Worm (Caenorhabditis elegans) whole organism, L1 larva: ENCODE results near the gene Y59A8A.8.
"Not testable (repeated sequence)": the region's sequence is repeated elsewhere in the genome, so short reads cannot be mapped to it uniquely, and the experiment has no call there.

ENCODE experiments used
- C16A3.4 ChIP-seq: fragments of 150-350 bp; optimal IDR thresholded peaks from 2 replicates; lab custom pipeline; 2014; ENCODE audit warnings: missing biosample characterization, missing genetic modification characterization
- C34B4.2 ChIP-seq: sonication (generic microtip); optimal IDR thresholded peaks from 2 replicates; lab custom pipeline; 2017; ENCODE audit warnings: mild to moderate bottlenecking, missing genetic modification characterization, missing compliant biosample characterization
- blmp-1 ChIP-seq: fragments of 150-350 bp; optimal IDR thresholded peaks from 2 replicates; lab custom pipeline; 2014; ENCODE audit warnings: missing biosample characterization, missing genetic modification characterization
- ceh-8 ChIP-seq: fragments of 200-800 bp; sonication (Bioruptor generic); optimal IDR thresholded peaks from 2 replicates; lab custom pipeline; 2018; ENCODE audit warnings: mild to moderate bottlenecking, missing genetic modification characterization, moderate library complexity, missing compliant biosample characterization
- ceh-90 ChIP-seq: sonication (generic microtip); optimal IDR thresholded peaks from 2 replicates; lab custom pipeline; 2016; ENCODE audit warnings: missing genetic modification characterization, missing compliant biosample characterization
- dpl-1 ChIP-seq, 3 experiments: fragments of 150-350 bp in 2 of 3; sonication (generic microtip) in 1 of 3; optimal IDR thresholded peaks; 2 replicates each; lab custom pipeline; 2014 to 2017; ENCODE audit warnings: missing biosample characterization in 3 of 3, missing genetic modification characterization in 3 of 3, missing genetic modification reagents in 3 of 3
- dsc-1 ChIP-seq: sonication (generic microtip); optimal IDR thresholded peaks from 2 replicates; lab custom pipeline; 2016; ENCODE audit warnings: mild to moderate bottlenecking, missing genetic modification characterization, missing compliant biosample characterization
- egl-13 ChIP-seq: sonication (generic microtip); optimal IDR thresholded peaks from 2 replicates; lab custom pipeline; 2016; ENCODE audit warnings: missing genotype, missing genetic modification reagents, missing genetic modification characterization, missing compliant biosample characterization
- elt-2 ChIP-seq: sonication (generic microtip); optimal IDR thresholded peaks from 2 replicates; lab custom pipeline; 2016; ENCODE audit warnings: missing genetic modification characterization, mild to moderate bottlenecking, inconsistent platforms, missing compliant biosample characterization, missing genetic modification reagents
- elt-3 ChIP-seq, 6 experiments: fragments of 150-350 bp in 1 of 6; sonication (generic microtip); optimal IDR thresholded peaks; 2 replicates each; lab custom pipeline; 2017 to 2018; ENCODE audit warnings: missing biosample characterization in 6 of 6, missing genetic modification characterization in 6 of 6, inconsistent platforms in 1 of 6
- fos-1 ChIP-seq: fragments of 150-350 bp; optimal IDR thresholded peaks from 2 replicates; lab custom pipeline; 2014; ENCODE audit warnings: missing biosample characterization, missing genetic modification characterization
- hlh-17 ChIP-seq: fragments of 200-800 bp; sonication (Bioruptor generic); optimal IDR thresholded peaks from 2 replicates; lab custom pipeline; 2018; ENCODE audit warnings: missing genetic modification characterization, mild to moderate bottlenecking, missing compliant biosample characterization, moderate library complexity, borderline replicate concordance
- irx-1 ChIP-seq: sonication (generic microtip); optimal IDR thresholded peaks from 2 replicates; lab custom pipeline; 2016; ENCODE audit warnings: missing genetic modification characterization, missing compliant biosample characterization
- lin-13 ChIP-seq: fragments of 150-350 bp; optimal IDR thresholded peaks from 2 replicates; lab custom pipeline; 2014; ENCODE audit warnings: missing biosample characterization, missing genetic modification reagents, missing genetic modification characterization
- lin-14 ChIP-seq: fragments of 200-800 bp; sonication (Bioruptor generic); optimal IDR thresholded peaks from 2 replicates; lab custom pipeline; 2018; ENCODE audit warnings: mild to moderate bottlenecking, missing genetic modification characterization, moderate library complexity, missing compliant biosample characterization
- lin-15B ChIP-seq: fragments of 150-350 bp; sonication (generic microtip); optimal IDR thresholded peaks from 3 replicates; lab custom pipeline; 2014; ENCODE audit warnings: missing biosample characterization, missing genetic modification characterization
- lin-39 ChIP-seq: fragments of 150-350 bp; optimal IDR thresholded peaks from 2 replicates; lab custom pipeline; 2014; ENCODE audit warnings: missing biosample characterization, missing genetic modification reagents, missing genetic modification characterization
- lir-3 ChIP-seq: sonication (generic microtip); optimal IDR thresholded peaks from 2 replicates; lab custom pipeline; 2016; ENCODE audit warnings: mild to moderate bottlenecking, missing genetic modification characterization, moderate library complexity, missing compliant biosample characterization; ENCODE audit not compliant: poor library complexity
- nhr-47 ChIP-seq: sonication (generic microtip); optimal IDR thresholded peaks from 2 replicates; lab custom pipeline; 2016; ENCODE audit warnings: mild to moderate bottlenecking, missing genetic modification characterization, moderate library complexity, missing compliant biosample characterization
- nhr-90 ChIP-seq: sonication (generic microtip); optimal IDR thresholded peaks from 2 replicates; lab custom pipeline; 2016; ENCODE audit warnings: mild to moderate bottlenecking, missing genetic modification characterization, missing compliant biosample characterization; ENCODE audit not compliant: poor library complexity
- pqm-1 ChIP-seq: sonication (generic microtip); optimal IDR thresholded peaks from 3 replicates; lab custom pipeline; 2017; ENCODE audit warnings: missing biosample characterization, missing genetic modification characterization
- snu-23 ChIP-seq: sonication (generic microtip); optimal IDR thresholded peaks from 2 replicates; lab custom pipeline; 2016; ENCODE audit warnings: missing genetic modification characterization, missing compliant biosample characterization
- sptf-1 ChIP-seq: fragments of 150-350 bp; optimal IDR thresholded peaks from 2 replicates; lab custom pipeline; 2014; ENCODE audit warnings: missing biosample characterization, missing genetic modification characterization
- tlp-1 ChIP-seq: fragments of 150-350 bp; optimal IDR thresholded peaks from 2 replicates; lab custom pipeline; 2014; ENCODE audit warnings: missing biosample characterization, missing genetic modification characterization
- unc-86 ChIP-seq: sonication (generic microtip); optimal IDR thresholded peaks from 2 replicates; lab custom pipeline; 2016; ENCODE audit warnings: missing genetic modification characterization, missing compliant biosample characterization
- xbp-1 ChIP-seq: sonication (generic microtip); optimal IDR thresholded peaks from 2 replicates; lab custom pipeline; 2016; ENCODE audit warnings: missing genetic modification characterization, missing compliant biosample characterization
- zip-4 ChIP-seq: fragments of 200-800 bp; sonication (Bioruptor generic); optimal IDR thresholded peaks from 2 replicates; lab custom pipeline; 2018; ENCODE audit warnings: mild to moderate bottlenecking, missing genetic modification characterization, moderate library complexity, missing compliant biosample characterization
- ztf-4 ChIP-seq: fragments of 150-350 bp; optimal IDR thresholded peaks from 2 replicates; lab custom pipeline; 2014; ENCODE audit warnings: missing biosample characterization, missing genetic modification characterization

Y59A8A.8 gene

ce11 chrV:17888939-17889338 is 23.5 kb downstream of the Y59A8A.8 start, which contains the start of gene C06H5.6:
TSS of gene C06H5.6 (minus strand) at chrV:17888984.
- TF ChIP-seq elt-2 (tag; lab: Kevin White, UChicago): peak; percentile 12
- no peak for TF ChIP-seq sptf-1 (tag; lab: Kevin White, UChicago)
- no peak for TF ChIP-seq tlp-1 (tag; lab: Kevin White, UChicago)
- TF ChIP-seq xbp-1 (tag; lab: Kevin White, UChicago): no peak
- TF ChIP-seq dpl-1 (GFP tag; optimal IDR thresholded peaks at IDR 0.05; lab: Kevin White, UChicago): no peak

ce11 chrV:17891317-17891716 is 25.9 kb downstream of the Y59A8A.8 start:
- no peak for TF ChIP-seq hlh-17 (GFP tag; lab: Kevin White, UChicago)
- TF ChIP-seq lin-14 (GFP tag; lab: Kevin White, UChicago): no peak
- TF ChIP-seq fos-1 (tag; lab: Kevin White, UChicago): no peak
- TF ChIP-seq nhr-90 (tag; lab: Kevin White, UChicago): no peak
- TF ChIP-seq snu-23 (GFP tag; lab: Kevin White, UChicago): no peak
- TF ChIP-seq elt-3 (tag; optimal IDR thresholded peaks at IDR 0.05; lab: Kevin White, UChicago): no peak
- TF ChIP-seq lin-15B: no peak
- TF ChIP-seq blmp-1 (tag; lab: Kevin White, UChicago): no peak
- TF ChIP-seq egl-13 (tag; lab: Kevin White, UChicago): no peak
- no peak for TF ChIP-seq zip-4

DNA sequence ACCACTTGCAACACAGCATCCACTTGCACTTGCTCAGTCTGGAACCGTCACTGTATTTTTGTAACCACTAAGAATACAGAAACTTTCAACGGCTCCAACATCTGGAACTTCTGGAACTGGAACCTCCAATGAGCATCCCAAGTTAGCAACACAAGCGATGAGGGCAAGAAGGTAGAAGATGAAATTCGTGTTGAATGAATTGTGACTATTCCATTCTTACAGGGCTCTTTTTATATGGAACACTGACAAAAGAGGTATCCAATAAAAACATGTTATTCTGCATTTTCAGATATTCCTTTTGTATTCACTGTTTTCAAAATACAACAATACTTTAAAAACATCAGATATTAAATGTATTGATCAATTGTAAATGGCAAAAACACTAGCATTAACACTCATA is 28.6 kb downstream of the Y59A8A.8 start, which contains the start of gene C06H5.11:
Gene C06H5.11, minus strand, starts transcription at position 101 of the 400 bp plus-strand sequence.
- TF ChIP-seq lin-39, C34B4.2, ztf-4 (tag; lab: Kevin White, UChicago): not testable (repeated sequence)

ce11 chrV:17894485-17894884 is 29.1 kb downstream of the Y59A8A.8 start, which contains the start of gene C06H5.12:
TSS of gene C06H5.12 (plus strand) at chrV:17894785.
- TF ChIP-seq pqm-1, sptf-1, irx-1 (tag; lab: Kevin White, UChicago): not testable (repeated sequence)
- TF ChIP-seq, all 84 proteins: peak for 0; not testable (repeated sequence) for 84

- peak; percentile 25 for TF ChIP-seq elt-2 (tag; lab: Kevin White, UChicago)
- TF ChIP-seq ceh-8 (GFP tag; lab: Kevin White, UChicago): no peak
Measured at ce11 chrV:17896736-17897353, 31.4 kb downstream of the Y59A8A.8 start, which contains the start of gene fbxa-156. TSS of gene fbxa-156 (minus strand) at chrV:17896786.

ce11 chrV:17897646-17898045 is 32.2 kb downstream of the Y59A8A.8 start, which contains the start of gene C06H5.13:
TSS of gene C06H5.13 (minus strand) at chrV:17897746.
- not testable (repeated sequence) for TF ChIP-seq lin-39 (tag; lab: Kevin White, UChicago); unc-86; dsc-1 (tag; lab: Kevin White, UChicago)

DNA sequence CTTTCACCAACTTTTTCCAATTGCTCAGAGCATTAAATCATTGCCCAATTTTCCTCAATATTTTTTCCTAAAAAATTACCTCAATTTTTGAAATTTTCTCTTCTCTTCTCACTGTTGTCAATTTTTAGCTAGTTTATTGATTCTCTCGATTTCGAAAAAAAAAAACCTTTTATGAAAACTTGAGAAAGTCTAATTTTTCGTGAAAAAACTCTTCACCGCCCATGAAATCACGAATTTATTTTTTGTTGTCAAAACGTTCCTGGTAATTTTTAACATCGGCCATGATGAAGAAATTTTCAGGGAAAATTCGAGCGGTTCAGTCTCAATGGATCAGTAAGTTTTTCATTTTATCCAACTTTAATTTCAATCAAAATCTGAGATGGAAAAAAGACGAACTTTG is 34.1 kb downstream of the Y59A8A.8 start, which contains the start of gene fbxa-157:
Gene fbxa-157, plus strand, starts transcription at position 301 of the 400 bp plus-strand sequence.
- TF ChIP-seq nhr-47 (tag; lab: Kevin White, UChicago) (no peak), sptf-1 (tag; lab: Kevin White, UChicago) (no peak), dsc-1 (tag; lab: Kevin White, UChicago) (no peak), fos-1 (tag; lab: Kevin White, UChicago) (no peak), lin-13 (GFP tag; lab: Kevin White, UChicago) (no peak), ceh-90 (tag; lab: Kevin White, UChicago) (no peak), lir-3 (tag; lab: Kevin White, UChicago) (no peak), C16A3.4 (tag; lab: Kevin White, UChicago) (no peak)
